Fruit fly (Drosophila melanogaster) whole organism, embryonic: Measurements from ENCODE around the gene Glut4EF.

ENCODE experiments used
- CG11085 ChIP-seq: fragments of 200-800 bp; sonication (Bioruptor generic); IDR thresholded peaks from 2 replicates; pipeline ENCODE4 v1.3.6; 2022; ENCODE audit warnings: missing biosample characterization, missing genetic modification characterization
- CG16779 ChIP-seq: fragments of 200-800 bp; sonication (Bioruptor generic); IDR thresholded peaks from 2 replicates; pipeline ENCODE4 v1.3.6; 2022; ENCODE audit warnings: missing biosample characterization, missing genetic modification characterization
- CG17568 ChIP-seq: fragments of 200-800 bp; sonication (Bioruptor generic); optimal IDR thresholded peaks from 2 replicates; lab custom pipeline; 2018; ENCODE audit warnings: missing biosample characterization, mild to moderate bottlenecking, missing genetic modification characterization, moderate library complexity
- CG18599 ChIP-seq: fragments of 200-800 bp; sonication (Bioruptor generic); optimal IDR thresholded peaks from 3 replicates; lab custom pipeline; 2017; ENCODE audit warnings: missing biosample characterization, missing genetic modification characterization, mild to moderate bottlenecking, moderate library complexity, missing genetic modification reagents
- CG6854 ChIP-seq: fragments of 200-800 bp; sonication (Bioruptor generic); optimal IDR thresholded peaks from 3 replicates; lab custom pipeline; 2017; ENCODE audit warnings: missing biosample characterization, mild to moderate bottlenecking, missing genetic modification characterization
- CG9437 ChIP-seq: fragments of 200-800 bp; sonication (Bioruptor generic); optimal IDR thresholded peaks from 2 replicates; lab custom pipeline; 2018; ENCODE audit warnings: missing biosample characterization, mild to moderate bottlenecking, missing genetic modification characterization
- CoRest ChIP-seq: fragments of 200-800 bp; sonication (Bioruptor generic); optimal IDR thresholded peaks from 3 replicates; lab custom pipeline; 2018; ENCODE audit warnings: missing biosample characterization, mild to moderate bottlenecking, missing genetic modification characterization, moderate library complexity
- Elba2 ChIP-seq: fragments of 200-800 bp; sonication (Bioruptor generic); optimal IDR thresholded peaks from 3 replicates; lab custom pipeline; 2016; ENCODE audit warnings: missing biosample characterization, missing genetic modification characterization
- sna ChIP-seq: fragments of 200-800 bp; sonication (Bioruptor generic); IDR thresholded peaks from 2 replicates; pipeline ENCODE4 v1.3.6; 2022; ENCODE audit warnings: missing biosample characterization, missing genetic modification characterization; ENCODE audit not compliant: partially characterized antibody

dm6 chr3R:9978977-9979376 is 104.5 kb downstream of the Glut4EF start:
- TF ChIP-seq CoRest (tag; lab: Kevin White, UChicago), result no peak
- TF ChIP-seq CG6854 (GFP tag; lab: Kevin White, UChicago), result no peak
- no peak for TF ChIP-seq CG18599 (GFP tag; lab: Kevin White, UChicago)
- TF ChIP-seq CG9437 (GFP tag; lab: Kevin White, UChicago), result no peak
- no peak for TF ChIP-seq Elba2
- TF ChIP-seq CG17568 (GFP tag; lab: Kevin White, UChicago), result no peak
- TF ChIP-seq sna (GFP tag; lab: Robert Waterston, UW), result no peak
- TF ChIP-seq CG11085 (GFP tag; lab: Robert Waterston, UW), result no peak
- no peak for TF ChIP-seq CG16779 (GFP tag; lab: Robert Waterston, UW)
